Worm (Caenorhabditis elegans): ENCODE data around the gene R02F2.7.

- TF ChIP-seq lin-13 (tag; optimal IDR thresholded peaks at IDR 0.05), result no peak
- TF ChIP-seq nhr-237 (tag; optimal IDR thresholded peaks at IDR 0.05), result no peak
- no peak for TF ChIP-seq mab-5 (tag; optimal IDR thresholded peaks at IDR 0.05)
- TF ChIP-seq mep-1 (tag; optimal IDR thresholded peaks at IDR 0.05), result no peak
Measured at ce11 chrIII:5506936-5507335, 23.4 kb upstream of the R02F2.7 start.
